Worm (Caenorhabditis elegans) whole organism, early embryonic: ENCODE results near the gene C12D8.13.

Source experiments
- B0310.2 ChIP-seq: sonication (generic microtip); optimal IDR thresholded peaks from 2 replicates; lab custom pipeline; 2016; ENCODE audit warnings: mild to moderate bottlenecking, missing genetic modification characterization, missing compliant biosample characterization
- F13C5.2 ChIP-seq: sonication (generic microtip); optimal IDR thresholded peaks from 2 replicates; lab custom pipeline; 2017; ENCODE audit warnings: mild to moderate bottlenecking, missing genetic modification characterization, inconsistent platforms, missing compliant biosample characterization
- aly-1 ChIP-seq: sonication (generic microtip); optimal IDR thresholded peaks from 2 replicates; lab custom pipeline; 2016; ENCODE audit warnings: missing genetic modification characterization, missing compliant biosample characterization
- ama-1 ChIP-seq: fragments of 150-350 bp; optimal IDR thresholded peaks from 2 replicates; lab custom pipeline; 2014
- ceh-13 ChIP-seq: fragments of 200-800 bp; sonication (Bioruptor generic); optimal IDR thresholded peaks from 2 replicates; lab custom pipeline; 2018; ENCODE audit warnings: mild to moderate bottlenecking, missing genetic modification characterization, missing compliant biosample characterization
- ceh-36 ChIP-seq: sonication (generic microtip); optimal IDR thresholded peaks from 2 replicates; lab custom pipeline; 2016; ENCODE audit warnings: missing genetic modification characterization, inconsistent platforms, missing compliant biosample characterization
- ets-7 ChIP-seq: sonication (generic microtip); optimal IDR thresholded peaks from 2 replicates; lab custom pipeline; 2016; ENCODE audit warnings: missing genotype, missing genetic modification characterization, missing compliant biosample characterization
- flt-1 ChIP-seq: fragments of 200-800 bp; sonication (Bioruptor generic); IDR thresholded peaks from 2 replicates; pipeline ENCODE4 v1.3.6; 2022; ENCODE audit warnings: missing genetic modification characterization, missing compliant biosample characterization
- hmbx-1 ChIP-seq: sonication (generic microtip); optimal IDR thresholded peaks from 2 replicates; lab custom pipeline; 2016; ENCODE audit warnings: mild to moderate bottlenecking, missing genetic modification characterization, missing compliant biosample characterization
- hmg-4 ChIP-seq: fragments of 200-800 bp; sonication (Bioruptor generic); optimal IDR thresholded peaks from 2 replicates; lab custom pipeline; 2018; ENCODE audit warnings: mild to moderate bottlenecking, missing genetic modification characterization, missing compliant biosample characterization
- hnd-1 ChIP-seq: sonication (generic microtip); optimal IDR thresholded peaks from 2 replicates; lab custom pipeline; 2016; ENCODE audit warnings: missing genetic modification characterization, missing compliant biosample characterization
- pes-1 ChIP-seq: fragments of 200-800 bp; sonication (Bioruptor generic); IDR thresholded peaks from 2 replicates; pipeline ENCODE4 v1.3.6; 2022; ENCODE audit warnings: missing genetic modification reagents, missing genetic modification characterization, missing compliant biosample characterization
- scrt-1 ChIP-seq: fragments of 200-800 bp; sonication (Bioruptor generic); IDR thresholded peaks from 2 replicates; pipeline ENCODE4 v1.3.6; 2022; ENCODE audit warnings: missing genetic modification characterization, missing compliant biosample characterization
- sea-1 ChIP-seq: fragments of 200-800 bp; sonication (Bioruptor generic); conservative IDR thresholded peaks from 2 replicates; pipeline ENCODE4 v1.3.6; 2022; ENCODE audit warnings: missing genetic modification characterization, missing compliant biosample characterization
- tbx-11 ChIP-seq: fragments of 200-800 bp; sonication (Bioruptor generic); IDR thresholded peaks from 2 replicates; pipeline ENCODE4 v1.3.6; 2022; ENCODE audit warnings: missing genetic modification characterization, missing compliant biosample characterization
- tbx-37 ChIP-seq: fragments of 200-800 bp; sonication (Bioruptor generic); conservative IDR thresholded peaks from 2 replicates; pipeline ENCODE4 v1.3.6; 2022; ENCODE audit warnings: missing genetic modification reagents, missing genetic modification characterization, missing compliant biosample characterization
- tra-4 ChIP-seq: sonication (generic microtip); optimal IDR thresholded peaks from 2 replicates; lab custom pipeline; 2017; ENCODE audit warnings: missing genetic modification characterization, missing compliant biosample characterization

C12D8.13 gene

DNA sequence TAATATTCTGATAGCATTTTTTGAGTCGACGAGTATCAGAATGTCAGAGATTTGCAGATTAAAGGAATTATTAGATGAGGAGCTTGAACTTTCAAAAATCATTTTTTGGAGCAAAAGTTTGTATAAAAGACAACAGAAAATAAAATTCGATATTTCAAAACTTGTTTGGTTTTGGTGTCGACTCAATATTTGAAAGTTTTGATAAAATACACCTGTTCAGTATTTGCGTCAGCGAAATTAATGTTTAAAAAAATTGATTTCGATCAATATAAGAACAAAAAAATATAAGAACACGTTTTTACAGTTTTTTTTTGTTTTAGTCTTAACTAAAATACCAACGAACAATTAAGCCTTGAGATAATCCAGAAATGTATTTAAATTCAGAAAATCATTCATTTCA lies at the start of gene C12D8.13:
Gene C12D8.13, minus strand, starts transcription at position 101 of the 400 bp plus-strand sequence.
- TF ChIP-seq ceh-36 (no peak), flt-1 (GFP tag; lab: Robert Waterston, UW) (no peak), tra-4 (tag; lab: Kevin White, UChicago) (no peak), ceh-13 (GFP tag; lab: Kevin White, UChicago) (no peak), hmbx-1 (tag; lab: Kevin White, UChicago) (no peak), hmg-4 (GFP tag; lab: Kevin White, UChicago) (no peak), hnd-1 (tag; lab: Kevin White, UChicago) (no peak), tbx-37 (GFP tag; lab: Robert Waterston, UW) (no peak), ama-1 (no peak)

- no peak for TF ChIP-seq scrt-1 (GFP tag; lab: Robert Waterston, UW)
- TF ChIP-seq sea-1 (GFP tag; lab: Robert Waterston, UW): no peak
- no peak for TF ChIP-seq ets-7 (tag; lab: Kevin White, UChicago)
- TF ChIP-seq flt-1 (GFP tag; lab: Robert Waterston, UW): no peak
- no peak for TF ChIP-seq ceh-36
- no peak for TF ChIP-seq tbx-11 (GFP tag; lab: Robert Waterston, UW)
Measured at ce11 chrV:10270214-10270613, 49.7 kb upstream of the C12D8.13 start, which contains the start of gene ric-4. Gene ric-4 (minus strand): TSS chrV:10270314.

DNA sequence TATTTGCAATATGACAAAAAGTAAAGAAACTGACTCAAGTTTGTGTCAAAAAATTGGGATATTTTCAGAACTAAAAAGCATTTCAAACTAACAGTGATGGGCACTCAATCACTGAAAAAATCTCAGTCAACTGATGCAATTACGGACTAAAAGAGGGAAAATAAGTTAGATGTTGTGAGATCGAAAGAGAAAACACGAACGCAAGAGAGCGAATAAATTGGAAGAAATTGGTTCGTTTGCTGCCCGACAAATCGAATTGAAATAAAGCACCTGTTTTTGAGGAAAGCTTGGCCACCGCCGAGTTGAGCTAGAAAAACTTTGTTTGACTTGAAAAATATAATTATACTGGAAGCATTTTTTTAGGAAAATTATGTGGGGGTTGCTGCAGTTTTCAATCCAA lies 45.5 kb upstream of the C12D8.13 start:
- TF ChIP-seq ets-7 (tag; lab: Kevin White, UChicago) (no peak), scrt-1 (GFP tag; lab: Robert Waterston, UW) (no peak), hmg-4 (GFP tag; lab: Kevin White, UChicago) (no peak), ama-1 (no peak), aly-1 (tag; lab: Kevin White, UChicago) (no peak), tbx-37 (GFP tag; lab: Robert Waterston, UW) (no peak), hmbx-1 (tag; lab: Kevin White, UChicago) (no peak), hnd-1 (tag; lab: Kevin White, UChicago) (no peak)

DNA sequence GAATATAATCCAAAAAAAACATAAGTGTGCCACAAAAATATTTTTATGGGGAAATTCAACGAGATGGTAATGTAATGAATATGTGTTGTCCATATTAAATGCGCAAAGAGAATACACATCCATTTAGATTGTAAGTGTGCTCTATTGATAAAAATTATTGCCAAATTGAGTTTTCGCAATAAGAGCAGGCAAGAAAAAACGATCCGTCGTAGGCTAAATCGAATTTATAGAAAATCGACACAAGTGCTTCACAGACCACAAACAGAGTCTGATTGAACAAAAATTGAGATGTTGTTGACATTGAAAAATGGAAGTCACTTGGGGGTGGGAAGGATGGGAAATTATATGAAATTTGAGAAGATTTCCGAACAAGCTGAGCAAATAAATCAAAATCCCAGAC lies 44.5 kb upstream of the C12D8.13 start:
- TF ChIP-seq aly-1 (tag; lab: Kevin White, UChicago) (no peak), pes-1 (GFP tag; lab: Robert Waterston, UW) (no peak), F13C5.2 (tag; lab: Kevin White, UChicago) (no peak), hmg-4 (GFP tag; lab: Kevin White, UChicago) (no peak), flt-1 (GFP tag; lab: Robert Waterston, UW) (no peak), ama-1 (no peak), tbx-11 (GFP tag; lab: Robert Waterston, UW) (no peak), hnd-1 (tag; lab: Kevin White, UChicago) (no peak)

DNA sequence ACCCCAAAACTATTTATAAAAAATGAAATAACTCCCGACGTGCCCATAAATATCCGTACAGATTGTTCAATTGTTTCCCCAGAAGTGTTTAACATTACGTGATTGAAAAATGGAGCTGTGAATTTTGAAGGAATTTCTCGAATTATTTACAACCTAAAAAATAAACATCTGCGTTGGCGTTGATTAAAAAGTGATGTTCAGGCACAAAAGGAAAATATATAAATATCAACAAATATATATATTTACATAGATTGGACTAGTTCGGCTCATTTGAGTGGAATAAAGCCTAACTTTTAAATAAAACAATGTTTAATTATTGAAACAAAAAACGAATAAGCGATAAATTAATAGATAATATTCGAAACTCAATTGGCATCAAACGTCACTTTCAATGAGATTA lies 40.0 kb upstream of the C12D8.13 start, which contains the start of gene sri-18:
Gene sri-18, minus strand, starts transcription at position 101 of the 400 bp plus-strand sequence.
- TF ChIP-seq tra-4 (tag; lab: Kevin White, UChicago) (no peak), tbx-11 (GFP tag; lab: Robert Waterston, UW) (no peak), pes-1 (GFP tag; lab: Robert Waterston, UW) (no peak), aly-1 (tag; lab: Kevin White, UChicago) (no peak), tbx-37 (GFP tag; lab: Robert Waterston, UW) (no peak), ceh-13 (GFP tag; lab: Kevin White, UChicago) (no peak), flt-1 (GFP tag; lab: Robert Waterston, UW) (no peak), ceh-36 (no peak), sea-1 (GFP tag; lab: Robert Waterston, UW) (no peak), ama-1 (no peak), hnd-1 (tag; lab: Kevin White, UChicago) (no peak), ets-7 (tag; lab: Kevin White, UChicago) (no peak), F13C5.2 (tag; lab: Kevin White, UChicago) (no peak), hmg-4 (GFP tag; lab: Kevin White, UChicago) (no peak), scrt-1 (GFP tag; lab: Robert Waterston, UW) (no peak), hmbx-1 (tag; lab: Kevin White, UChicago) (no peak), B0310.2 (tag; lab: Kevin White, UChicago) (no peak)

DNA sequence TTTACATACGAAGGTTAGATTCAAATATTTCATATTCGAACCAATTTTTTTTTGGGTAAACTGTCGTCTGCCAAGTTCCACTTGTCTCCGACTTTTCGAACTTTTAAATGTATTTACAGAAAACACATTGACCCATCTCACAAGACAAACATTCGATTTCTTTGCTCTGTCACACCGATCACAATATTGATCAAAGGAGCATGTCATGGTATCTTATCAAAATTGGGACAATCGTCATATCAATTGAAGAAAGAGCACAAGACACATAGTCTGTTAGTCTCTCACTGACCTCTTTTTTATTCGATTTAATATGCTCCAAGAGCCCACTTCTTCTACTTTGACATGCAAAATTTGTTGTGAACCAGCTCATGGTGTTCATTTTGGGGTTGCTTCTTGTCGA lies 35.5 kb upstream of the C12D8.13 start, which contains the start of gene nhr-232:
Gene nhr-232, plus strand, starts transcription at position 121 of the 400 bp plus-strand sequence.
- TF ChIP-seq ets-7 (tag; lab: Kevin White, UChicago) (no peak), hmbx-1 (tag; lab: Kevin White, UChicago) (no peak), hnd-1 (tag; lab: Kevin White, UChicago) (no peak), F13C5.2 (tag; lab: Kevin White, UChicago) (no peak), ceh-13 (GFP tag; lab: Kevin White, UChicago) (no peak), flt-1 (GFP tag; lab: Robert Waterston, UW) (no peak), sea-1 (GFP tag; lab: Robert Waterston, UW) (no peak)

DNA sequence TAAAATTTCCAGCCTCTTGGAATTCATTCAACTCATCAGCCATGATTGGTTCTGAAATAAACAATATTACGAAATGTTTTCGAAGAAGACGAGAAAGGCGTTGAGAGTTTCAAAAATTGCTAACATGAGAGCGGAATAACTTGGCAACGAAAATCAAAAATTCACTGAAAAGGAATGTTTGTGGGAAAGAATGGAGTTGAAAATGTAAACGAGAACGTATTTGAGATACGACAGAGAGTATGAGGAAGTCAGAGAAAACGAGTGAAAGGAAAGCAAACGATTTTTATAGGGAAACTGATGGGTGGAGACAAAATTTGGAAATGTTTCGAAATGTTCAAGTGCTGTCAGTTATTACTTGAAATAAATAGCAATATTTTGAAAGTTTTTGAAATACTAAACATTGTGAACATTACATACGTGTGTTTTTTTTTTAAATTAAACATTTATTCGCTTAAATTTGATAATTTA lies 34.5 kb upstream of the C12D8.13 start, which contains the start of gene rop-1:
Gene rop-1, minus strand, starts transcription at position 51 of the 468 bp plus-strand sequence.
- TF ChIP-seq ama-1 (no peak), tra-4 (tag; lab: Kevin White, UChicago) (no peak), B0310.2 (tag; lab: Kevin White, UChicago) (no peak), pes-1 (GFP tag; lab: Robert Waterston, UW) (no peak), ceh-36 (no peak), aly-1 (tag; lab: Kevin White, UChicago) (no peak), hnd-1 (tag; lab: Kevin White, UChicago) (no peak), ceh-13 (GFP tag; lab: Kevin White, UChicago) (no peak), hmg-4 (GFP tag; lab: Kevin White, UChicago) (no peak), hmbx-1 (tag; lab: Kevin White, UChicago) (no peak), ets-7 (tag; lab: Kevin White, UChicago) (no peak), scrt-1 (GFP tag; lab: Robert Waterston, UW) (no peak), F13C5.2 (tag; lab: Kevin White, UChicago) (no peak), tbx-11 (GFP tag; lab: Robert Waterston, UW) (no peak), tbx-37 (GFP tag; lab: Robert Waterston, UW) (no peak)
